Fruit fly (Drosophila melanogaster) whole organism, prepupa: ENCODE measurements around the gene RpL6.

Experiments
- Blimp-1 ChIP-seq: fragments of 200-800 bp; sonication (Bioruptor generic); optimal IDR thresholded peaks from 3 replicates; lab custom pipeline; 2017; ENCODE audit warnings: missing biosample characterization, missing genetic modification characterization, mild to moderate bottlenecking, moderate library complexity, missing genetic modification reagents
- CG10669 ChIP-seq: fragments of 200-800 bp; sonication (Bioruptor generic); optimal IDR thresholded peaks from 3 replicates; lab custom pipeline; 2018; ENCODE audit warnings: missing biosample characterization, mild to moderate bottlenecking, missing genetic modification characterization, moderate library complexity
- CG11294 ChIP-seq: fragments of 200-800 bp; sonication (Bioruptor generic); IDR thresholded peaks from 2 replicates; pipeline ENCODE4 v1.3.6; 2022; ENCODE audit warnings: missing biosample characterization, missing genetic modification characterization
- CG11762 ChIP-seq: fragments of 200-800 bp; sonication (Bioruptor generic); optimal IDR thresholded peaks from 3 replicates; lab custom pipeline; 2016; ENCODE audit warnings: missing biosample characterization, missing genetic modification characterization; ENCODE audit not compliant: insufficient read depth
- CG11902 ChIP-seq: fragments of 200-800 bp; sonication (Bioruptor generic); optimal IDR thresholded peaks from 3 replicates; lab custom pipeline; 2016; ENCODE audit warnings: missing biosample characterization, missing genetic modification characterization
- CG15336 ChIP-seq: fragments of 200-800 bp; sonication (Bioruptor generic); IDR thresholded peaks from 2 replicates; pipeline ENCODE4 v1.3.6; 2022; ENCODE audit warnings: missing biosample characterization, missing genetic modification characterization
- CG1621 ChIP-seq: fragments of 200-800 bp; sonication (Bioruptor generic); optimal IDR thresholded peaks from 3 replicates; lab custom pipeline; 2018; ENCODE audit warnings: missing biosample characterization, mild to moderate bottlenecking, missing genetic modification characterization
- CG16779 ChIP-seq: fragments of 200-800 bp; sonication (Bioruptor generic); optimal IDR thresholded peaks from 3 replicates; lab custom pipeline; 2017; ENCODE audit warnings: missing biosample characterization, mild to moderate bottlenecking, missing genetic modification characterization
- CG3032 ChIP-seq: fragments of 200-800 bp; optimal IDR thresholded peaks from 2 replicates; lab custom pipeline; 2019; ENCODE audit warnings: missing biosample characterization, mild to moderate bottlenecking, missing genetic modification characterization, moderate library complexity
- CG31627 ChIP-seq: fragments of 200-800 bp; sonication (Bioruptor generic); optimal IDR thresholded peaks from 3 replicates; lab custom pipeline; 2016; ENCODE audit warnings: missing biosample characterization, missing genetic modification characterization
- CG32006 ChIP-seq: fragments of 200-800 bp; sonication (Bioruptor generic); optimal IDR thresholded peaks from 3 replicates; lab custom pipeline; 2017; ENCODE audit warnings: missing biosample characterization, mild to moderate bottlenecking, missing genetic modification characterization
- CG34406 ChIP-seq: fragments of 200-800 bp; sonication (Bioruptor generic); optimal IDR thresholded peaks from 3 replicates; lab custom pipeline; 2016; ENCODE audit warnings: missing biosample characterization, missing genetic modification characterization
- CG4318 ChIP-seq: fragments of 200-800 bp; sonication (Bioruptor generic); optimal IDR thresholded peaks from 3 replicates; lab custom pipeline; 2017; ENCODE audit warnings: missing biosample characterization, mild to moderate bottlenecking, missing genetic modification characterization
- CG6163 ChIP-seq: fragments of 200-800 bp; sonication (Bioruptor generic); IDR thresholded peaks from 3 replicates; pipeline ENCODE4 v1.3.6; 2022; ENCODE audit warnings: missing biosample characterization, missing genetic modification characterization
- CG6792 ChIP-seq: fragments of 200-800 bp; sonication (Bioruptor generic); optimal IDR thresholded peaks from 3 replicates; lab custom pipeline; 2016; ENCODE audit warnings: missing biosample characterization, missing genetic modification characterization
- CG6854 ChIP-seq: fragments of 200-800 bp; sonication (Bioruptor generic); optimal IDR thresholded peaks from 2 replicates; lab custom pipeline; 2017; ENCODE audit warnings: missing biosample characterization, mild to moderate bottlenecking, missing genetic modification characterization
- CG7368 ChIP-seq: fragments of 200-800 bp; sonication (Bioruptor generic); optimal IDR thresholded peaks from 3 replicates; lab custom pipeline; 2016; ENCODE audit warnings: missing biosample characterization, missing genetic modification characterization
- CG8319 ChIP-seq: fragments of 200-800 bp; sonication (Bioruptor generic); optimal IDR thresholded peaks from 3 replicates; lab custom pipeline; 2016; ENCODE audit warnings: missing biosample characterization, missing genetic modification characterization
- CG8632 ChIP-seq: fragments of 200-800 bp; sonication (Bioruptor generic); optimal IDR thresholded peaks from 3 replicates; lab custom pipeline; 2016; ENCODE audit warnings: missing biosample characterization, missing genetic modification characterization
- CG9139 ChIP-seq: fragments of 200-800 bp; sonication (Bioruptor generic); optimal IDR thresholded peaks from 3 replicates; lab custom pipeline; 2017; ENCODE audit warnings: missing biosample characterization, mild to moderate bottlenecking, missing genetic modification characterization
- Eip75B ChIP-seq: fragments of 200-800 bp; sonication (Bioruptor generic); optimal IDR thresholded peaks from 3 replicates; lab custom pipeline; 2016; ENCODE audit warnings: missing biosample characterization, missing genetic modification characterization
- Eip78C ChIP-seq: fragments of 200-800 bp; sonication (Bioruptor generic); peaks from one replicate; lab custom pipeline; 2016; ENCODE audit warnings: missing biosample characterization, missing genetic modification characterization
- Ets21C ChIP-seq: fragments of 200-800 bp; sonication (Bioruptor generic); optimal IDR thresholded peaks from 3 replicates; lab custom pipeline; 2016; ENCODE audit warnings: missing biosample characterization, missing genetic modification characterization
- Gug ChIP-seq: fragments of 200-800 bp; sonication (Bioruptor generic); IDR thresholded peaks from 2 replicates; pipeline ENCODE4 v1.3.6; 2022; ENCODE audit warnings: missing biosample characterization, missing genetic modification characterization
- Hr38 ChIP-seq: sonication (Bioruptor generic); optimal IDR thresholded peaks from 2 replicates; lab custom pipeline; 2016; ENCODE audit warnings: missing biosample characterization, missing genetic modification characterization
- Hr39 ChIP-seq: fragments of 200-800 bp; sonication (Bioruptor generic); optimal IDR thresholded peaks from 2 replicates; lab custom pipeline; 2016; ENCODE audit warnings: missing biosample characterization, missing genetic modification characterization
- Hr4 ChIP-seq: fragments of 200-800 bp; sonication (Bioruptor generic); optimal IDR thresholded peaks from 3 replicates; lab custom pipeline; 2016; ENCODE audit warnings: missing biosample characterization, missing genetic modification characterization
- Met ChIP-seq: fragments of 200-800 bp; sonication (Bioruptor generic); optimal IDR thresholded peaks from 3 replicates; lab custom pipeline; 2016; ENCODE audit warnings: missing biosample characterization, missing genetic modification characterization
- Sox14 ChIP-seq: fragments of 200-800 bp; sonication (Bioruptor generic); optimal IDR thresholded peaks from 3 replicates; lab custom pipeline; 2016; ENCODE audit warnings: missing biosample characterization, missing genetic modification characterization
- Sox15 ChIP-seq: fragments of 200-800 bp; sonication (Bioruptor generic); optimal IDR thresholded peaks from 3 replicates; lab custom pipeline; 2016; ENCODE audit warnings: missing biosample characterization, missing genetic modification characterization
- achi ChIP-seq: fragments of 200-800 bp; sonication (Bioruptor generic); optimal IDR thresholded peaks from 3 replicates; lab custom pipeline; 2016; ENCODE audit warnings: missing biosample characterization, missing genetic modification characterization
- acj6 ChIP-seq: fragments of 200-800 bp; sonication (Bioruptor generic); optimal IDR thresholded peaks from 3 replicates; lab custom pipeline; 2016; ENCODE audit warnings: missing biosample characterization, missing genetic modification characterization
- cyc ChIP-seq: fragments of 200-800 bp; sonication (Bioruptor generic); optimal IDR thresholded peaks from 3 replicates; lab custom pipeline; 2016; ENCODE audit warnings: missing biosample characterization, missing genetic modification characterization
- dac ChIP-seq: fragments of 200-800 bp; sonication (Bioruptor generic); optimal IDR thresholded peaks from 2 replicates; lab custom pipeline; 2017; ENCODE audit warnings: missing biosample characterization, mild to moderate bottlenecking, missing genetic modification characterization
- dsx ChIP-seq: fragments of 200-800 bp; optimal IDR thresholded peaks from 3 replicates; lab custom pipeline; 2019; ENCODE audit warnings: missing biosample characterization, mild to moderate bottlenecking, missing genetic modification characterization, moderate library complexity; ENCODE audit not compliant: poor library complexity, severe bottlenecking
- fd59A ChIP-seq: fragments of 200-800 bp; sonication (Bioruptor generic); optimal IDR thresholded peaks from 2 replicates; lab custom pipeline; 2017; ENCODE audit warnings: missing biosample characterization, mild to moderate bottlenecking, missing genetic modification characterization, missing genetic modification reagents
- fd85E ChIP-seq: fragments of 200-800 bp; sonication (Bioruptor generic); optimal IDR thresholded peaks from 3 replicates; lab custom pipeline; 2016; ENCODE audit warnings: missing biosample characterization, missing genetic modification characterization
- pdm3 ChIP-seq: fragments of 200-800 bp; sonication (Bioruptor generic); optimal IDR thresholded peaks from 3 replicates; lab custom pipeline; 2016; ENCODE audit warnings: missing biosample characterization, missing genetic modification characterization
- spab ChIP-seq: fragments of 200-800 bp; sonication (Bioruptor generic); optimal IDR thresholded peaks from 2 replicates; lab custom pipeline; 2017; ENCODE audit warnings: missing biosample characterization, mild to moderate bottlenecking, missing genetic modification characterization, missing genetic modification reagents
- ss ChIP-seq, 2 experiments: fragments of 200-800 bp; sonication (Bioruptor generic); optimal IDR thresholded peaks; 2 replicates in 1 of 2; 3 replicates in 1 of 2; lab custom pipeline; 2017 to 2018; ENCODE audit warnings: mild to moderate bottlenecking in 2 of 2, missing biosample characterization in 2 of 2, missing genetic modification characterization in 2 of 2, moderate library complexity in 1 of 2
- svp ChIP-seq: fragments of 200-800 bp; sonication (Bioruptor generic); peaks from one replicate; lab custom pipeline; 2016; ENCODE audit warnings: missing biosample characterization, missing genetic modification characterization

The RpL6 gene

DNA sequence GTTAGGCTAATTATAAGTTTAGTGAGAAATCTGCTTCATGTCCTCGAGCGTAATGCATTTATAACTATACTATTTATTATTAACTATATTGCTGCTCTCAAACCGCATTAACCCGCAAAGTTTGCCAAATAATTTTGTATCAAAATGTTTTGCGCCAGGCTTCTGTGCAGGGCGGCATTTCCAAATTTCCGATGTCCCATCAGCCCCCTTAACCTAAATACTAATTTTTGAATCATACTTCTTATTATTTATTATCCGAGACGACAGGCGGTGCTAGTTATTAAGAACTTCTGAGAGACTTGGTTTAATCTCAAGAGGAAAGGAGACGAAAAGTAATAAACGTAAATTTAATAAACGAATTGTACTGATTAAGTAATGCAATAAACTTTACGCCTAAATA, 30.3 kb downstream of the RpL6 start:
- TF ChIP-seq svp (GFP tag; lab: Kevin White, UChicago) = no peak
- TF ChIP-seq Hr39 (GFP tag; lab: Kevin White, UChicago) = no peak
- TF ChIP-seq CG8319 (GFP tag; lab: Kevin White, UChicago) = no peak
- TF ChIP-seq Eip78C (GFP tag; lab: Kevin White, UChicago) = peak; percentile 7

DNA sequence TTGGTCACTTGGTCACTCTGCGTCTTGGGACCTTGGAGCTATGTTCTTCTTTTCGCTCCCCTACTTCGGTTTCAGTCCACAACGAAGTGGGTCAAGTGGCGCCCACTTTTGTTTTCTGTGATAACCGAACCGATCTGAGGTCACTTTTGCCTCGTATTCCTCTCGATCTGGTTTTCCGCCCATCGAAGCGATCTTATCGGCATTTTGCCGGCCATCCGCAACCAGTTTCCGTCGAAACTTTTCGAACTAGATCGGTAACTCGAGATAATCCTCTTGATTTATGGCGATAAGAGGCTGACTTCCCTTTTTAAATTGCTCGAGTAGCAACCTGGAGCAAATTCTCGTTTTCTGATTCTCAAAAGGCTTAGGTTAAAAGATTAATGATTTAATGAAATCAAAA, 31.4 kb downstream of the RpL6 start:
- TF ChIP-seq Blimp-1 (GFP tag; lab: Kevin White, UChicago) = peak; percentile 18
- TF ChIP-seq svp (GFP tag; lab: Kevin White, UChicago) = peak; percentile 53
- no peak for TF ChIP-seq Hr38 (GFP tag; lab: Kevin White, UChicago)

DNA sequence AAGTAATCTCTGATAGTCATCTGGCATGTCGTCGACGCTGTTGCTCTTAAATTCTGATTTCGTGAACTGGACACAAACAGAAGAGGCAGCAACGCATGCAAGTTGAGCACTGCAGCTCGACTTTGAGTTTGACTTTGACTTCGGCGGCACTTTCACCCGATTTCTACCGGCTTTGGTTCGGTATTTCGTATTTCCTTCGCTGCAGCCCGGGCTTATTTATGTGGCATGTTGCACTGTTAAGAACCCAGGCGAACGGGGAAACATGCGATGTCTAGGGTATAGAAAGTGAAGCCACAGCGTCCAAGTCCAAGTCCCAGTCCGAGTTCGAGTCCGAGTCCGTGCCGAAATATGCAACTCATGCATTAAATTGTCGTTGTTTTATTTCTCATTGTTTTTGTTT, 31.8 kb downstream of the RpL6 start:
- no peak for TF ChIP-seq CG31627 (GFP tag; lab: Kevin White, UChicago)
- no peak for TF ChIP-seq dsx (GFP tag; lab: Kevin White, UChicago)
- no peak for TF ChIP-seq spab
- TF ChIP-seq CG9139 (GFP tag; lab: Kevin White, UChicago) = no peak
- no peak for TF ChIP-seq Gug (GFP tag; lab: Robert Waterston, UW)
- no peak for TF ChIP-seq CG15336 (GFP tag; lab: Robert Waterston, UW)
- TF ChIP-seq Blimp-1 (GFP tag; lab: Kevin White, UChicago) = peak; percentile 58
- TF ChIP-seq Eip78C (GFP tag; lab: Kevin White, UChicago) = peak; percentile 37

DNA sequence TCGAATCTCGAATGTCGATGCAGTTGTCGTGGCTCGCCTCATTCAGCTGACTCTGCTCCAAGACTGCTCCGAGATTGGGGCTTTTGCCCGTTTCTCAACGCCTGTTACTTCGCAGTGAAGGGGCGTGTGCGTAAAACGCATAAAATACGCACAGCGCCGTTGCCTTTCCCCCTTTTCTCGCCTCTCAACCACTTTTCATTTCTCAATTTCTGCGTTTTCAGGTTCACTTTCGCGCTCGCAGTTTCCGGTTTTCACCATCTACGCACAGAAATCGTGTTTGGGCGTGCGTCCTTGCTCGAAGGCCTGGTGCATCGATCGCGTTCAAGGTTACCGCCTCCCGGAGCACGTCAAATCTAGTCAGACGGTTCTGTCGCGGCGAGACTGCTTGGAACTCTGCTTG, 36.2 kb downstream of the RpL6 start:
- TF ChIP-seq fd59A (GFP tag; lab: Kevin White, UChicago) (no peak), Met (no peak), CG8632 (GFP tag; lab: Kevin White, UChicago) (no peak), CG11762 (GFP tag; lab: Kevin White, UChicago) (no peak), CG10669 (GFP tag; lab: Kevin White, UChicago) (no peak), CG4318 (no peak), spab (no peak), dac (no peak), cyc (GFP tag; lab: Kevin White, UChicago) (no peak), Hr39 (GFP tag; lab: Kevin White, UChicago) (no peak), Sox15 (no peak), CG3032 (no peak), Hr4 (GFP tag; lab: Kevin White, UChicago) (no peak), CG32006 (GFP tag; lab: Kevin White, UChicago) (no peak), CG11294 (GFP tag; lab: Robert Waterston, UW) (no peak), CG15336 (GFP tag; lab: Robert Waterston, UW) (no peak), CG6163 (GFP tag; lab: Robert Waterston, UW) (no peak), Ets21C (GFP tag; lab: Kevin White, UChicago) (no peak), Eip78C (GFP tag; lab: Kevin White, UChicago) (peak; percentile 68), achi (GFP tag; lab: Kevin White, UChicago) (no peak), svp (GFP tag; lab: Kevin White, UChicago) (peak; percentile 18), CG34406 (GFP tag; lab: Kevin White, UChicago) (no peak), CG1621 (tag; lab: Kevin White, UChicago) (no peak), CG8319 (GFP tag; lab: Kevin White, UChicago) (no peak), acj6 (GFP tag; lab: Kevin White, UChicago) (no peak), Sox14 (GFP tag; lab: Kevin White, UChicago) (no peak), fd85E (GFP tag; lab: Kevin White, UChicago) (no peak), CG6792 (GFP tag; lab: Kevin White, UChicago) (no peak), Blimp-1 (GFP tag; lab: Kevin White, UChicago) (peak; percentile 88), ss (GFP tag; optimal IDR thresholded peaks at IDR 0.05; lab: Kevin White, UChicago) (peak in 1 of 2 experiments; percentile 5), CG6854 (peak; percentile 12), pdm3 (GFP tag; lab: Kevin White, UChicago) (no peak), CG9139 (GFP tag; lab: Kevin White, UChicago) (no peak), CG11902 (GFP tag; lab: Kevin White, UChicago) (no peak), Eip75B (peak; percentile 54), CG7368 (GFP tag; lab: Kevin White, UChicago) (no peak), Gug (GFP tag; lab: Robert Waterston, UW) (no peak), CG16779 (tag; lab: Kevin White, UChicago) (no peak), dsx (GFP tag; lab: Kevin White, UChicago) (no peak)
